Fruit fly (Drosophila melanogaster) whole organism, embryonic: Measurements from ENCODE around the gene CG6094.
A peak's percentile ranks its signal among the peaks of the same experiment; 100 is the strongest.

Source experiments
- Abd-B ChIP-seq: fragments of 200-800 bp; sonication (Bioruptor generic); optimal IDR thresholded peaks from 2 replicates; lab custom pipeline; 2018; ENCODE audit warnings: missing biosample characterization, mild to moderate bottlenecking, missing genetic modification characterization, moderate library complexity
- Atf-2 ChIP-seq: fragments of 200-800 bp; sonication (Bioruptor generic); optimal IDR thresholded peaks from 2 replicates; lab custom pipeline; 2016; ENCODE audit warnings: missing biosample characterization, missing genetic modification characterization
- Bgb ChIP-seq: fragments of 200-800 bp; sonication (Bioruptor generic); IDR thresholded peaks from 2 replicates; pipeline ENCODE4 v1.3.6; 2022; ENCODE audit warnings: missing biosample characterization, missing genetic modification characterization; ENCODE audit not compliant: partially characterized antibody
- C15 ChIP-seq: fragments of 200-800 bp; sonication (Bioruptor generic); IDR thresholded peaks from 3 replicates; pipeline ENCODE4 v1.3.6; 2022; ENCODE audit warnings: missing biosample characterization, missing genetic modification characterization
- CG11085 ChIP-seq: fragments of 200-800 bp; sonication (Bioruptor generic); IDR thresholded peaks from 2 replicates; pipeline ENCODE4 v1.3.6; 2022; ENCODE audit warnings: missing biosample characterization, missing genetic modification characterization
- CG12155 ChIP-seq: fragments of 200-800 bp; sonication (Bioruptor generic); optimal IDR thresholded peaks from 3 replicates; lab custom pipeline; 2016; ENCODE audit warnings: missing biosample characterization, missing genetic modification characterization
- CG12219 ChIP-seq: fragments of 200-800 bp; sonication (Bioruptor generic); optimal IDR thresholded peaks from 3 replicates; lab custom pipeline; 2018; ENCODE audit warnings: missing biosample characterization, mild to moderate bottlenecking, missing genetic modification characterization
- CG12391 ChIP-seq: fragments of 200-800 bp; sonication (Bioruptor generic); optimal IDR thresholded peaks from 3 replicates; lab custom pipeline; 2018; ENCODE audit warnings: missing biosample characterization, mild to moderate bottlenecking, missing genetic modification characterization, moderate library complexity
- CG13287 ChIP-seq: fragments of 200-800 bp; sonication (Bioruptor generic); IDR thresholded peaks from 2 replicates; pipeline ENCODE4 v1.3.6; 2022; ENCODE audit warnings: missing biosample characterization, missing genetic modification characterization; ENCODE audit not compliant: partially characterized antibody
- CG14710 ChIP-seq: fragments of 200-800 bp; sonication (Bioruptor generic); optimal IDR thresholded peaks from 3 replicates; lab custom pipeline; 2019; ENCODE audit warnings: missing biosample characterization, mild to moderate bottlenecking, missing genetic modification characterization, moderate library complexity
- CG1529 ChIP-seq: fragments of 200-800 bp; sonication (Bioruptor generic); optimal IDR thresholded peaks from 3 replicates; lab custom pipeline; 2018; ENCODE audit warnings: missing biosample characterization, missing genetic modification characterization
- CG1647 ChIP-seq: fragments of 200-800 bp; sonication (Bioruptor generic); optimal IDR thresholded peaks from 3 replicates; lab custom pipeline; 2016; ENCODE audit warnings: missing biosample characterization, missing genetic modification characterization
- CG16863 ChIP-seq: fragments of 200-800 bp; sonication (Bioruptor generic); optimal IDR thresholded peaks from 3 replicates; lab custom pipeline; 2016; ENCODE audit warnings: missing biosample characterization, missing genetic modification characterization
- CG31365 ChIP-seq: fragments of 200-800 bp; sonication (Bioruptor generic); optimal IDR thresholded peaks from 2 replicates; lab custom pipeline; 2018; ENCODE audit warnings: missing biosample characterization, mild to moderate bottlenecking, missing genetic modification characterization
- CG31441 ChIP-seq: fragments of 200-800 bp; sonication (Bioruptor generic); IDR thresholded peaks from 2 replicates; pipeline ENCODE4 v1.3.6; 2022; ENCODE audit warnings: missing biosample characterization, missing genetic modification characterization
- CG3281 ChIP-seq: fragments of 200-800 bp; sonication (Bioruptor generic); optimal IDR thresholded peaks from 3 replicates; lab custom pipeline; 2017; ENCODE audit warnings: missing biosample characterization, mild to moderate bottlenecking, missing genetic modification characterization
- CG33557 ChIP-seq: fragments of 200-800 bp; sonication (Bioruptor generic); optimal IDR thresholded peaks from 2 replicates; lab custom pipeline; 2019; ENCODE audit warnings: missing biosample characterization, mild to moderate bottlenecking, missing genetic modification characterization, moderate library complexity
- CG3838 ChIP-seq: fragments of 200-800 bp; sonication (Bioruptor generic); optimal IDR thresholded peaks from 3 replicates; lab custom pipeline; 2016; ENCODE audit warnings: missing biosample characterization, missing genetic modification characterization
- CG4328 ChIP-seq: fragments of 200-800 bp; sonication (Bioruptor generic); optimal IDR thresholded peaks from 3 replicates; lab custom pipeline; 2017; ENCODE audit warnings: missing biosample characterization, missing genetic modification reagents, missing genetic modification characterization
- CG6854 ChIP-seq: fragments of 200-800 bp; sonication (Bioruptor generic); optimal IDR thresholded peaks from 3 replicates; lab custom pipeline; 2017; ENCODE audit warnings: missing biosample characterization, mild to moderate bottlenecking, missing genetic modification characterization
- CG8290 ChIP-seq, 3 experiments: fragments of 200-800 bp; sonication (Bioruptor generic); optimal IDR thresholded peaks; 2 replicates each; lab custom pipeline; 2016 to 2019; ENCODE audit warnings: missing biosample characterization in 3 of 3, missing genetic modification characterization in 3 of 3, mild to moderate bottlenecking in 2 of 3, moderate library complexity in 1 of 3
- CG9215 ChIP-seq: fragments of 200-800 bp; sonication (Bioruptor generic); IDR thresholded peaks from 2 replicates; pipeline ENCODE4 v1.3.6; 2022; ENCODE audit warnings: missing biosample characterization, missing genetic modification characterization
- CG9727 ChIP-seq: fragments of 200-800 bp; sonication (Bioruptor generic); optimal IDR thresholded peaks from 3 replicates; lab custom pipeline; 2017; ENCODE audit warnings: missing biosample characterization, mild to moderate bottlenecking, missing genetic modification characterization
- CG9817 ChIP-seq: fragments of 200-800 bp; sonication (Bioruptor generic); optimal IDR thresholded peaks from 2 replicates; lab custom pipeline; 2018; ENCODE audit warnings: missing biosample characterization, mild to moderate bottlenecking, missing genetic modification characterization, moderate library complexity
- CHES-1-like ChIP-seq: fragments of 200-800 bp; sonication (Bioruptor generic); optimal IDR thresholded peaks from 2 replicates; lab custom pipeline; 2016; ENCODE audit warnings: missing biosample characterization, missing genetic modification characterization
- Camta ChIP-seq: fragments of 200-800 bp; sonication (Bioruptor generic); optimal IDR thresholded peaks from 2 replicates; lab custom pipeline; 2016; ENCODE audit warnings: missing biosample characterization, missing genetic modification characterization
- CkIIα-i1 ChIP-seq: fragments of 200-800 bp; sonication (Bioruptor generic); IDR thresholded peaks from 2 replicates; pipeline ENCODE4 v1.3.6; 2022; ENCODE audit warnings: missing biosample characterization, missing genetic modification characterization
- CoRest ChIP-seq: fragments of 200-800 bp; sonication (Bioruptor generic); optimal IDR thresholded peaks from 3 replicates; lab custom pipeline; 2018; ENCODE audit warnings: missing biosample characterization, mild to moderate bottlenecking, missing genetic modification characterization, moderate library complexity
- HLH4C ChIP-seq: fragments of 200-800 bp; sonication (Bioruptor generic); IDR thresholded peaks from 3 replicates; pipeline ENCODE4 v1.3.6; 2022; ENCODE audit warnings: missing biosample characterization, missing genetic modification characterization; ENCODE audit not compliant: partially characterized antibody
- Hsf ChIP-seq: fragments of 200-800 bp; sonication (Bioruptor generic); optimal IDR thresholded peaks from 3 replicates; lab custom pipeline; 2016; ENCODE audit warnings: missing biosample characterization, missing genetic modification characterization
- Med ChIP-seq: fragments of 200-800 bp; sonication (Bioruptor generic); peaks from one replicate; lab custom pipeline; 2016; ENCODE audit warnings: missing biosample characterization, missing genetic modification characterization, mild to moderate bottlenecking, inconsistent platforms, moderate library complexity
- Meics ChIP-seq: fragments of 200-800 bp; sonication (Bioruptor generic); optimal IDR thresholded peaks from 2 replicates; lab custom pipeline; 2017; ENCODE audit warnings: missing biosample characterization, mild to moderate bottlenecking, missing genetic modification characterization
- Sox102F ChIP-seq: fragments of 200-800 bp; sonication (Bioruptor generic); optimal IDR thresholded peaks from 2 replicates; lab custom pipeline; 2018; ENCODE audit warnings: missing biosample characterization, mild to moderate bottlenecking, missing genetic modification characterization, moderate library complexity
- Taf1 ChIP-seq: fragments of 200-800 bp; sonication (Bioruptor generic); IDR thresholded peaks from 2 replicates; pipeline ENCODE4 v1.3.6; 2022; ENCODE audit warnings: missing biosample characterization, missing genetic modification characterization
- ash1 ChIP-seq: fragments of 200-800 bp; sonication (Bioruptor generic); optimal IDR thresholded peaks from 2 replicates; lab custom pipeline; 2018; ENCODE audit warnings: missing biosample characterization, mild to moderate bottlenecking, missing genetic modification characterization
- chif ChIP-seq, 2 experiments: fragments of 200-800 bp; sonication (Bioruptor generic); optimal IDR thresholded peaks; 3 replicates each; lab custom pipeline; 2016; ENCODE audit warnings: missing biosample characterization in 2 of 2, missing genetic modification characterization in 2 of 2
- chn ChIP-seq: fragments of 200-800 bp; sonication (Bioruptor generic); optimal IDR thresholded peaks from 2 replicates; lab custom pipeline; 2016; ENCODE audit warnings: missing biosample characterization, missing genetic modification characterization
- emc ChIP-seq: fragments of 200-800 bp; sonication (Bioruptor generic); optimal IDR thresholded peaks from 2 replicates; lab custom pipeline; 2016; ENCODE audit warnings: missing biosample characterization, missing genetic modification characterization
- ewg ChIP-seq: fragments of 200-800 bp; sonication (Bioruptor generic); optimal IDR thresholded peaks from 3 replicates; lab custom pipeline; 2017; ENCODE audit warnings: mild to moderate bottlenecking, missing biosample characterization, missing genetic modification reagents, missing genetic modification characterization
- fu2 ChIP-seq: fragments of 200-800 bp; sonication (Bioruptor generic); optimal IDR thresholded peaks from 2 replicates; lab custom pipeline; 2016; ENCODE audit warnings: missing biosample characterization, missing genetic modification characterization
- gsb-n ChIP-seq: fragments of 200-800 bp; sonication (Bioruptor generic); optimal IDR thresholded peaks from 3 replicates; lab custom pipeline; 2018; ENCODE audit warnings: missing biosample characterization, mild to moderate bottlenecking, missing genetic modification characterization
- her ChIP-seq: fragments of 200-800 bp; sonication (Bioruptor generic); optimal IDR thresholded peaks from 2 replicates; lab custom pipeline; 2016; ENCODE audit warnings: missing biosample characterization, missing genetic modification characterization
- hth ChIP-seq: fragments of >200 bp; optimal IDR thresholded peaks from 2 replicates; lab custom pipeline; 2017; ENCODE audit warnings: inconsistent platforms
- maf-S ChIP-seq: fragments of 200-800 bp; sonication (Bioruptor generic); optimal IDR thresholded peaks from 2 replicates; lab custom pipeline; 2016; ENCODE audit warnings: missing biosample characterization, missing genetic modification characterization
- psq ChIP-seq: fragments of 200-800 bp; sonication (Bioruptor generic); optimal IDR thresholded peaks from 2 replicates; lab custom pipeline; 2017; ENCODE audit warnings: missing biosample characterization, missing genetic modification characterization
- sd ChIP-seq: fragments of 200-800 bp; sonication (Bioruptor generic); optimal IDR thresholded peaks from 3 replicates; lab custom pipeline; 2018; ENCODE audit warnings: missing biosample characterization, mild to moderate bottlenecking, missing genetic modification characterization, moderate library complexity
- sens-2 ChIP-seq: fragments of 200-800 bp; sonication (Bioruptor generic); IDR thresholded peaks from 2 replicates; pipeline ENCODE4 v1.3.6; 2022; ENCODE audit warnings: missing biosample characterization, missing genetic modification characterization
- seq ChIP-seq: fragments of 200-800 bp; sonication (Bioruptor generic); IDR thresholded peaks from 2 replicates; pipeline ENCODE4 v1.3.6; 2022; ENCODE audit warnings: missing biosample characterization, missing genetic modification characterization
- tio ChIP-seq: fragments of 200-800 bp; sonication (Bioruptor generic); optimal IDR thresholded peaks from 2 replicates; lab custom pipeline; 2017; ENCODE audit warnings: missing biosample characterization, missing genetic modification characterization, inconsistent platforms
- yki ChIP-seq: fragments of >200 bp; optimal IDR thresholded peaks from 3 replicates; lab custom pipeline; 2018
- z ChIP-seq: fragments of 200-800 bp; sonication (Bioruptor generic); IDR thresholded peaks from 3 replicates; pipeline ENCODE4 v1.3.6; 2022; ENCODE audit warnings: missing biosample characterization, missing genetic modification characterization

Gene CG6094

dm6 chr2L:10519225-10519624, 12.3 kb downstream of the CG6094 start (continued):
- TF ChIP-seq CkIIα-i1 (GFP tag; lab: Robert Waterston, UW) (no peak), Meics (GFP tag; lab: Kevin White, UChicago) (peak; percentile 69), CG16863 (GFP tag; lab: Kevin White, UChicago) (no peak), CG31441 (GFP tag; lab: Robert Waterston, UW) (peak; percentile 48; the same call in 1 of the 2 replicates), fu2 (no peak), emc (GFP tag; lab: Kevin White, UChicago) (no peak), CoRest (peak; percentile 53), ewg (GFP tag; lab: Kevin White, UChicago) (peak; percentile 16), Abd-B (peak; percentile 7), CG8290 (GFP tag; optimal IDR thresholded peaks at IDR 0.05; lab: Kevin White, UChicago) (no peak), CG8290 (tag; optimal IDR thresholded peaks at IDR 0.05; lab: Kevin White, UChicago) (peak in 1 of 2 experiments; percentile 75), sens-2 (peak; percentile 52; the same call in 1 of the 2 replicates), CG9817 (tag; lab: Kevin White, UChicago) (peak; percentile 47), Sox102F (GFP tag; lab: Kevin White, UChicago) (peak; percentile 63), HLH4C (no peak), tio (GFP tag; lab: Kevin White, UChicago) (peak; percentile 12), CG9215 (GFP tag; lab: Robert Waterston, UW) (peak; percentile 27; the same call in 1 of the 2 replicates), CG11085 (GFP tag; lab: Robert Waterston, UW) (no peak), Bgb (no peak), hth (lab: Kevin White, UChicago) (no peak), seq (GFP tag; lab: Robert Waterston, UW) (no peak), CG31365 (tag; lab: Kevin White, UChicago) (peak; percentile 25), CG12155 (peak; percentile 25), CG33557 (GFP tag; lab: Kevin White, UChicago) (no peak), Hsf (peak; percentile 41), Taf1 (GFP tag; lab: Robert Waterston, UW) (peak; percentile 26; the same call in 1 of the 2 replicates), chif (GFP tag; optimal IDR thresholded peaks at IDR 0.05; lab: Kevin White, UChicago) (peak in 1 of 2 experiments; percentile 38), her (no peak), CG4328 (GFP tag; lab: Kevin White, UChicago) (no peak), CG12391 (peak; percentile 61), CG1529 (no peak), CHES-1-like (GFP tag; lab: Kevin White, UChicago) (peak; percentile 23), z (no peak), CG14710 (peak; percentile 11), CG12219 (GFP tag; lab: Kevin White, UChicago) (peak; percentile 42), yki (lab: Kevin White, UChicago) (no peak), Camta (GFP tag; lab: Kevin White, UChicago) (peak; percentile 10), Med (GFP tag; lab: Kevin White, UChicago) (peak; percentile 88), C15 (GFP tag; lab: Robert Waterston, UW) (no peak), CG9727 (GFP tag; lab: Kevin White, UChicago) (peak; percentile 43), chn (peak; percentile 20), psq (no peak), CG3281 (GFP tag; lab: Kevin White, UChicago) (peak; percentile 66), sd (tag; lab: Kevin White, UChicago) (peak; percentile 3), CG3838 (no peak), gsb-n (peak; percentile 12), Atf-2 (GFP tag; lab: Kevin White, UChicago) (peak; percentile 36), CG13287 (GFP tag; lab: Robert Waterston, UW) (no peak), ash1 (GFP tag; lab: Kevin White, UChicago) (no peak), CG1647 (GFP tag; lab: Kevin White, UChicago) (peak; percentile 6), CG6854 (peak; percentile 26), maf-S (GFP tag; lab: Kevin White, UChicago) (peak; percentile 16)
